Fruit fly (Drosophila melanogaster) whole organism, prepupa: ENCODE results near the gene CG7675.
A peak's percentile ranks its signal among the peaks of the same experiment; 100 is the strongest.

ENCODE experiments used
- CG10631 ChIP-seq: fragments of 200-800 bp; sonication (Bioruptor generic); optimal IDR thresholded peaks from 2 replicates; lab custom pipeline; 2016; ENCODE audit warnings: missing biosample characterization, missing genetic modification characterization
- CG11294 ChIP-seq: fragments of 200-800 bp; sonication (Bioruptor generic); IDR thresholded peaks from 2 replicates; pipeline ENCODE4 v1.3.6; 2022; ENCODE audit warnings: missing biosample characterization, missing genetic modification characterization
- CG11762 ChIP-seq: fragments of 200-800 bp; sonication (Bioruptor generic); optimal IDR thresholded peaks from 3 replicates; lab custom pipeline; 2016; ENCODE audit warnings: missing biosample characterization, missing genetic modification characterization; ENCODE audit not compliant: insufficient read depth
- CG11902 ChIP-seq: fragments of 200-800 bp; sonication (Bioruptor generic); optimal IDR thresholded peaks from 3 replicates; lab custom pipeline; 2016; ENCODE audit warnings: missing biosample characterization, missing genetic modification characterization
- CG15336 ChIP-seq: fragments of 200-800 bp; sonication (Bioruptor generic); IDR thresholded peaks from 2 replicates; pipeline ENCODE4 v1.3.6; 2022; ENCODE audit warnings: missing biosample characterization, missing genetic modification characterization
- CG1621 ChIP-seq: fragments of 200-800 bp; sonication (Bioruptor generic); optimal IDR thresholded peaks from 3 replicates; lab custom pipeline; 2018; ENCODE audit warnings: missing biosample characterization, mild to moderate bottlenecking, missing genetic modification characterization
- CG16779 ChIP-seq: fragments of 200-800 bp; sonication (Bioruptor generic); optimal IDR thresholded peaks from 3 replicates; lab custom pipeline; 2017; ENCODE audit warnings: missing biosample characterization, mild to moderate bottlenecking, missing genetic modification characterization
- CG3032 ChIP-seq: fragments of 200-800 bp; optimal IDR thresholded peaks from 2 replicates; lab custom pipeline; 2019; ENCODE audit warnings: missing biosample characterization, mild to moderate bottlenecking, missing genetic modification characterization, moderate library complexity
- CG32006 ChIP-seq: fragments of 200-800 bp; sonication (Bioruptor generic); optimal IDR thresholded peaks from 3 replicates; lab custom pipeline; 2017; ENCODE audit warnings: missing biosample characterization, mild to moderate bottlenecking, missing genetic modification characterization
- CG3919 ChIP-seq: fragments of 200-800 bp; sonication (Bioruptor generic); optimal IDR thresholded peaks from 3 replicates; lab custom pipeline; 2016; ENCODE audit warnings: missing biosample characterization, missing genetic modification characterization
- CG6163 ChIP-seq: fragments of 200-800 bp; sonication (Bioruptor generic); IDR thresholded peaks from 3 replicates; pipeline ENCODE4 v1.3.6; 2022; ENCODE audit warnings: missing biosample characterization, missing genetic modification characterization
- CG6276 ChIP-seq: fragments of 200-800 bp; sonication (Bioruptor generic); optimal IDR thresholded peaks from 2 replicates; lab custom pipeline; 2017; ENCODE audit warnings: missing biosample characterization, mild to moderate bottlenecking, missing genetic modification characterization
- CG6808 ChIP-seq: fragments of 200-800 bp; sonication (Bioruptor generic); optimal IDR thresholded peaks from 3 replicates; lab custom pipeline; 2017; ENCODE audit warnings: missing biosample characterization, missing genetic modification characterization, mild to moderate bottlenecking, moderate library complexity, missing genetic modification reagents
- CG6854 ChIP-seq: fragments of 200-800 bp; sonication (Bioruptor generic); optimal IDR thresholded peaks from 2 replicates; lab custom pipeline; 2017; ENCODE audit warnings: missing biosample characterization, mild to moderate bottlenecking, missing genetic modification characterization
- CG7368 ChIP-seq: fragments of 200-800 bp; sonication (Bioruptor generic); optimal IDR thresholded peaks from 3 replicates; lab custom pipeline; 2016; ENCODE audit warnings: missing biosample characterization, missing genetic modification characterization
- CG8119 ChIP-seq: fragments of 200-800 bp; sonication (Bioruptor generic); IDR thresholded peaks from 3 replicates; pipeline ENCODE4 v1.3.6; 2022; ENCODE audit warnings: missing biosample characterization, missing genetic modification characterization
- CG8319 ChIP-seq: fragments of 200-800 bp; sonication (Bioruptor generic); optimal IDR thresholded peaks from 3 replicates; lab custom pipeline; 2016; ENCODE audit warnings: missing biosample characterization, missing genetic modification characterization
- CG8632 ChIP-seq: fragments of 200-800 bp; sonication (Bioruptor generic); optimal IDR thresholded peaks from 3 replicates; lab custom pipeline; 2016; ENCODE audit warnings: missing biosample characterization, missing genetic modification characterization
- Eip75B ChIP-seq: fragments of 200-800 bp; sonication (Bioruptor generic); optimal IDR thresholded peaks from 3 replicates; lab custom pipeline; 2016; ENCODE audit warnings: missing biosample characterization, missing genetic modification characterization
- Eip78C ChIP-seq: fragments of 200-800 bp; sonication (Bioruptor generic); peaks from one replicate; lab custom pipeline; 2016; ENCODE audit warnings: missing biosample characterization, missing genetic modification characterization
- Eip93F ChIP-seq: fragments of 200-800 bp; sonication (Bioruptor generic); optimal IDR thresholded peaks from 2 replicates; lab custom pipeline; 2016; ENCODE audit warnings: missing biosample characterization, mild to moderate bottlenecking, missing genetic modification characterization
- Ets21C ChIP-seq: fragments of 200-800 bp; sonication (Bioruptor generic); optimal IDR thresholded peaks from 3 replicates; lab custom pipeline; 2016; ENCODE audit warnings: missing biosample characterization, missing genetic modification characterization
- Ets96B ChIP-seq: fragments of 200-800 bp; optimal IDR thresholded peaks from 2 replicates; lab custom pipeline; 2019; ENCODE audit warnings: missing biosample characterization, mild to moderate bottlenecking, missing genetic modification characterization, moderate library complexity
- Lpt ChIP-seq: fragments of 200-800 bp; sonication (Bioruptor generic); optimal IDR thresholded peaks from 3 replicates; lab custom pipeline; 2016; ENCODE audit warnings: missing biosample characterization, missing genetic modification characterization
- Smox ChIP-seq: fragments of 200-800 bp; sonication (Bioruptor generic); optimal IDR thresholded peaks from 3 replicates; lab custom pipeline; 2016; ENCODE audit warnings: missing biosample characterization, missing genetic modification characterization
- Sox102F ChIP-seq: fragments of 200-800 bp; sonication (Bioruptor generic); optimal IDR thresholded peaks from 2 replicates; lab custom pipeline; 2016; ENCODE audit warnings: missing biosample characterization, mild to moderate bottlenecking, missing genetic modification characterization
- Sox14 ChIP-seq: fragments of 200-800 bp; sonication (Bioruptor generic); optimal IDR thresholded peaks from 3 replicates; lab custom pipeline; 2016; ENCODE audit warnings: missing biosample characterization, missing genetic modification characterization
- Sox15 ChIP-seq: fragments of 200-800 bp; sonication (Bioruptor generic); optimal IDR thresholded peaks from 3 replicates; lab custom pipeline; 2016; ENCODE audit warnings: missing biosample characterization, missing genetic modification characterization
- achi ChIP-seq: fragments of 200-800 bp; sonication (Bioruptor generic); optimal IDR thresholded peaks from 3 replicates; lab custom pipeline; 2016; ENCODE audit warnings: missing biosample characterization, missing genetic modification characterization
- cyc ChIP-seq: fragments of 200-800 bp; sonication (Bioruptor generic); optimal IDR thresholded peaks from 3 replicates; lab custom pipeline; 2016; ENCODE audit warnings: missing biosample characterization, missing genetic modification characterization
- dsx ChIP-seq: fragments of 200-800 bp; optimal IDR thresholded peaks from 3 replicates; lab custom pipeline; 2019; ENCODE audit warnings: missing biosample characterization, mild to moderate bottlenecking, missing genetic modification characterization, moderate library complexity; ENCODE audit not compliant: poor library complexity, severe bottlenecking
- eg ChIP-seq: fragments of 200-800 bp; sonication (Bioruptor generic); IDR thresholded peaks from 3 replicates; pipeline ENCODE4 v1.3.6; 2022; ENCODE audit warnings: missing biosample characterization, missing genetic modification characterization
- esn ChIP-seq: fragments of 200-800 bp; sonication (Bioruptor generic); optimal IDR thresholded peaks from 2 replicates; lab custom pipeline; 2016; ENCODE audit warnings: missing biosample characterization, mild to moderate bottlenecking, missing genetic modification characterization, moderate library complexity
- fd59A ChIP-seq: fragments of 200-800 bp; sonication (Bioruptor generic); optimal IDR thresholded peaks from 2 replicates; lab custom pipeline; 2017; ENCODE audit warnings: missing biosample characterization, mild to moderate bottlenecking, missing genetic modification characterization, missing genetic modification reagents
- fd85E ChIP-seq: fragments of 200-800 bp; sonication (Bioruptor generic); optimal IDR thresholded peaks from 3 replicates; lab custom pipeline; 2016; ENCODE audit warnings: missing biosample characterization, missing genetic modification characterization
- fkh ChIP-seq: fragments of 200-800 bp; sonication (Bioruptor generic); optimal IDR thresholded peaks from 3 replicates; lab custom pipeline; 2017; ENCODE audit warnings: missing biosample characterization, mild to moderate bottlenecking, missing genetic modification characterization, moderate library complexity
- lz ChIP-seq: fragments of 200-800 bp; sonication (Bioruptor generic); optimal IDR thresholded peaks from 3 replicates; lab custom pipeline; 2016; ENCODE audit warnings: missing biosample characterization, missing genetic modification characterization
- net ChIP-seq: fragments of 200-800 bp; sonication (Bioruptor generic); optimal IDR thresholded peaks from 3 replicates; lab custom pipeline; 2016; ENCODE audit warnings: missing biosample characterization, missing genetic modification characterization
- pdm3 ChIP-seq: fragments of 200-800 bp; sonication (Bioruptor generic); optimal IDR thresholded peaks from 3 replicates; lab custom pipeline; 2016; ENCODE audit warnings: missing biosample characterization, missing genetic modification characterization
- salr ChIP-seq, 2 experiments: fragments of 200-800 bp; sonication (Bioruptor generic); optimal IDR thresholded peaks; 3 replicates each; lab custom pipeline; 2016 to 2018; ENCODE audit warnings: missing biosample characterization in 2 of 2, missing genetic modification characterization in 2 of 2, mild to moderate bottlenecking in 1 of 2
- spab ChIP-seq: fragments of 200-800 bp; sonication (Bioruptor generic); optimal IDR thresholded peaks from 2 replicates; lab custom pipeline; 2017; ENCODE audit warnings: missing biosample characterization, mild to moderate bottlenecking, missing genetic modification characterization, missing genetic modification reagents
- ss ChIP-seq, 2 experiments: fragments of 200-800 bp; sonication (Bioruptor generic); optimal IDR thresholded peaks; 2 replicates in 1 of 2; 3 replicates in 1 of 2; lab custom pipeline; 2017 to 2018; ENCODE audit warnings: mild to moderate bottlenecking in 2 of 2, missing biosample characterization in 2 of 2, missing genetic modification characterization in 2 of 2, moderate library complexity in 1 of 2
- svp ChIP-seq: fragments of 200-800 bp; sonication (Bioruptor generic); peaks from one replicate; lab custom pipeline; 2016; ENCODE audit warnings: missing biosample characterization, missing genetic modification characterization
- topi ChIP-seq: fragments of 200-800 bp; sonication (Bioruptor generic); optimal IDR thresholded peaks from 3 replicates; lab custom pipeline; 2016; ENCODE audit warnings: missing biosample characterization, missing genetic modification characterization

The CG7675 gene

DNA sequence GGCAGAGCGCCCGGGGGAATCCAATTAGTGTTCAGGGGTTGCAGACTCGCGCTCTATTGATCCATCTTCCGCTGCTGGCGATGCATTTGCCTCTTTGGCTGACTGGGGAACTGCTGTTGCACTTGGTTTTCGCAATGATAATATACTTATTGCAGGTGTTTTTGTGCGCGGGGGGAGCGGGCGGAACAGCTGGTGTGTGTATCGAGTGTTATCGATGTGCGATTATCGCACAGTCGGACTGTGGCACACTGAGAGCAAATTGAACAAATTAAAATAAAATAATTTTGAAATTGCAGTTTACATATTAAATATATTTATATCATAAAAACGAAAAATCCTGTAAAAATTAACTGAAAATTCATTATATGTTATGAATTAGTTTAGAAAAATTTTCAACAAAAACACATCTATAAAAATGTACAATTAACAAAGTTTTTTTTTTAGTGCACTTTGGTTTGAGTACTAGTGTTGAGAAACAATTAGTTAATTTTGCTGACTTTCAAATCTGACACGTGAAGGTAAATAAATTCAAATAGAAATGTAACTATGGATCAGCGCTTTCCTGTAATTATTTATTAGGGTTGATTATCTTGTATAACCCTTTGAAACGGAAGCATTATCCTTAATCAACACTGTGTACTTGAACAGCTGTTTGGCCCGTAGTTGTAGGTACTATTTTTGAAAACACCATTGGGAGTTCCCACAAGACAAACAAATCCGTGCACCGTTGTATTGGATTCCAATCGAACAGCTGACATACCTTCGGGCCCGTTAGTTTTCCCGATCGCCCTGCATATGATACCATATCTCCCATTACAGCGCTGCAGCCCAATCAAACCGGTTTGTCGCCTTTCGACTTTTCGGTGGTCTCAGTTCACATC is 21.8 kb upstream of the CG7675 start, which contains the start of the genes Wdr37 and koko (continued):
- TF ChIP-seq CG3919 (GFP tag; lab: Kevin White, UChicago), result peak; percentile 95
- peak; percentile 89 for TF ChIP-seq topi (GFP tag; lab: Kevin White, UChicago)
- TF ChIP-seq CG8319 (GFP tag; lab: Kevin White, UChicago), result peak; percentile 93
- peak; percentile 96 for TF ChIP-seq svp (GFP tag; lab: Kevin White, UChicago)
- TF ChIP-seq net, result peak; percentile 93
- TF ChIP-seq Ets96B (tag; lab: Kevin White, UChicago), result peak; percentile 98
- peak; percentile 95 for TF ChIP-seq achi
- TF ChIP-seq CG16779 (tag; lab: Kevin White, UChicago), result peak; percentile 85
- peak; percentile 86 for TF ChIP-seq CG7368
- peak; percentile 87 for TF ChIP-seq spab (GFP tag; lab: Kevin White, UChicago)
- TF ChIP-seq fkh, result peak; percentile 79
- TF ChIP-seq cyc, result peak; percentile 94
- peak; percentile 98 for TF ChIP-seq Eip78C (GFP tag; lab: Kevin White, UChicago)
- TF ChIP-seq eg (GFP tag; lab: Robert Waterston, UW), result peak; percentile 98
- TF ChIP-seq Eip93F, result peak; percentile 86
- TF ChIP-seq CG11902 (GFP tag; lab: Kevin White, UChicago), result peak; percentile 90
- peak; percentile 89 for TF ChIP-seq lz (GFP tag; lab: Kevin White, UChicago)
- peak; percentile 96 for TF ChIP-seq CG6163 (GFP tag; lab: Robert Waterston, UW)
- peak; percentile 96 for TF ChIP-seq CG11294 (GFP tag; lab: Robert Waterston, UW)
- peak; percentile 96 for TF ChIP-seq Lpt
- TF ChIP-seq fd85E (GFP tag; lab: Kevin White, UChicago), result peak; percentile 78
- peak; percentile 83 for TF ChIP-seq fd59A (GFP tag; lab: Kevin White, UChicago)
- peak; percentile 85 for TF ChIP-seq CG6276
- peak; percentile 98 for TF ChIP-seq CG8119 (GFP tag; lab: Robert Waterston, UW)
- TF ChIP-seq esn (GFP tag; lab: Kevin White, UChicago), result peak; percentile 96
- peak; percentile 65 for TF ChIP-seq CG6854 (GFP tag; lab: Kevin White, UChicago)
- TF ChIP-seq, all 60 proteins: peak for 59

DNA sequence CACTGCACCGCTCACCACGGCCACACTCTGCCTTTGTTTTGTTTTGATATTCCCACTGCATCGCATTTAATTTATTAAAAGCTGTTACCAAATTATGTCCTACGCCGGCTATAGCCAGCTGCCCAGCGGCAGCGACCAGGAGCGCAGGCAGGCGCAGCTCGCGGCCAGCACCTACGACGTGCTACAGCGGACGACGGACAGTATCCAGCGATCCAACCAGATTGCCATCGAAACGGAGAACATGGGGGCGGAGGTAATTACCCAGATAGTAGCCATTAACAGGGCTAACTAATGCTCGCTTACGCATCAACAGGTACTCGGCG is 18.7 kb upstream of the CG7675 start:
- TF ChIP-seq net, result no peak
- TF ChIP-seq ss (GFP tag; optimal IDR thresholded peaks at IDR 0.05; lab: Kevin White, UChicago), result no peak
- TF ChIP-seq CG1621 (tag; lab: Kevin White, UChicago), result no peak
- no peak for TF ChIP-seq CG32006 (GFP tag; lab: Kevin White, UChicago)
- no peak for TF ChIP-seq achi
- TF ChIP-seq Lpt, result no peak
- no peak for TF ChIP-seq Ets21C (GFP tag; lab: Kevin White, UChicago)
- TF ChIP-seq fd85E (GFP tag; lab: Kevin White, UChicago), result no peak
- no peak for TF ChIP-seq topi (GFP tag; lab: Kevin White, UChicago)
- no peak for TF ChIP-seq svp (GFP tag; lab: Kevin White, UChicago)
- no peak for TF ChIP-seq CG3032
- TF ChIP-seq CG11902 (GFP tag; lab: Kevin White, UChicago), result no peak
- TF ChIP-seq Sox15 (GFP tag; lab: Kevin White, UChicago), result no peak
- TF ChIP-seq, all 60 proteins: peak for 0

DNA sequence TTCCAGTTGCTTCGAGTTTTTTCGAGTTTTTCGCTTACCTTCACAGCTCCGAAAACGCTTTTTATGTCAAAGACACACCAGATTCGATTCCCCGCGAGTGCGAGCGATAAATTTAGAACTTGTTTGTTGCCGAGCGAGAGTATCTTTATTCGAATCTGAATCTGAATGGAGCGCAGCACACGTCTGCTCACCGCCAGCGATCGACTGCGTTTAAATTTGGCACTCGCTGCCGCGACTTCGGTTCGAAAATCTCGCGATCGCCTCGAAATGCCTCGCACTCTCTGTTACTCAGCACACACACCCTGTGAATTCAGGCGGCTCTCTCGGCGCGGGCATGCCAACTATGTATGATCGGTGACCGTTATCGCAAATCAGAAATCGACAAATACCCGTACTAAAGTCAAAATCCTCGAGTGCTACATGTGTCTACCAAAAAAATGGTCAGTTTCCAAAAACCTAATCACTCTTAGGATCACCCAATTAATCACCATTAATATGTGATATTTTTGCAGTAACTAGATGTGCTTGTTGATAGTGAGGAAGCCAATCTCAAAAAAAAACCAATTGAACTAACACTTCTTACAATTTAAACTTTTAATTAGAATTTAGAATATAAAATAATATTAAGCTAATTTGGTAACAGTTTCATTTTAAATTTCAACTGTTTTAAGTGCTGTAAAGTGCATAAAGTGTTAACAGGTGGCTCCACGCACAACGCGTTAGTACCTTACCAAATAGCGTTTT is 18.1 kb upstream of the CG7675 start, which contains the start of gene Vha100-2:
Vha100-2 (minus strand) TSS at position 216 of the 744 bp plus-strand sequence.
- no peak for TF ChIP-seq fkh
- peak; percentile 27 for TF ChIP-seq CG6808 (GFP tag; lab: Kevin White, UChicago)
- TF ChIP-seq CG15336 (GFP tag; lab: Robert Waterston, UW), result peak; percentile 44; the same call in 1 of the 2 replicates
- no peak for TF ChIP-seq salr (GFP tag; optimal IDR thresholded peaks at IDR 0.05; lab: Kevin White, UChicago)
- TF ChIP-seq dsx (GFP tag; lab: Kevin White, UChicago), result peak; percentile 80
- no peak for TF ChIP-seq cyc
- TF ChIP-seq Sox102F (GFP tag; lab: Kevin White, UChicago), result peak; percentile 61
- peak; percentile 23 for TF ChIP-seq CG8632
- no peak for TF ChIP-seq fd59A (GFP tag; lab: Kevin White, UChicago)
- TF ChIP-seq Eip75B (GFP tag; lab: Kevin White, UChicago), result no peak
- TF ChIP-seq Sox14, result peak; percentile 69
- TF ChIP-seq fd85E (GFP tag; lab: Kevin White, UChicago), result peak; percentile 52
- TF ChIP-seq lz (GFP tag; lab: Kevin White, UChicago), result peak; percentile 18
- TF ChIP-seq CG11762 (GFP tag; lab: Kevin White, UChicago), result no peak
- no peak for TF ChIP-seq CG10631 (GFP tag; lab: Kevin White, UChicago)
- no peak for TF ChIP-seq pdm3 (GFP tag; lab: Kevin White, UChicago)
- TF ChIP-seq svp (GFP tag; lab: Kevin White, UChicago), result peak; percentile 70
- TF ChIP-seq Ets21C (GFP tag; lab: Kevin White, UChicago), result no peak
- TF ChIP-seq topi (GFP tag; lab: Kevin White, UChicago), result no peak
- TF ChIP-seq Smox (GFP tag; lab: Kevin White, UChicago), result no peak
- no peak for TF ChIP-seq CG1621 (tag; lab: Kevin White, UChicago)
- no peak for TF ChIP-seq CG3032
